Fruit fly (Drosophila melanogaster): Measurements from ENCODE around the gene CG11345.

CG11345 gene

dm6 chr3L:4461454-4462045 is 3.6 kb upstream of the CG11345 start, which contains the start of gene CG15023 (continued):
- TF ChIP-seq kay (GFP tag; optimal IDR thresholded peaks at IDR 0.05) (no peak), CG15514 (GFP tag; optimal IDR thresholded peaks at IDR 0.05) (peak; percentile 36), onecut (GFP tag; IDR thresholded peaks at IDR 0.05) (peak; percentile 51; the same call in 1 of the 2 replicates), HHEX (GFP tag; optimal IDR thresholded peaks at IDR 0.05) (no peak), Hr51 (GFP tag; optimal IDR thresholded peaks at IDR 0.05) (peak in 1 of 2 experiments; percentile 48), Nf-YB (GFP tag; optimal IDR thresholded peaks at IDR 0.05) (no peak), CG10267 (tag; optimal IDR thresholded peaks at IDR 0.05) (peak; percentile 5), MBD-R2 (GFP tag; IDR thresholded peaks at IDR 0.05) (peak; percentile 31; the same call in 1 of the 2 replicates), ssp (GFP tag; IDR thresholded peaks at IDR 0.05) (peak; percentile 24; the same call in 1 of the 2 replicates), da (GFP tag; optimal IDR thresholded peaks at IDR 0.05) (no peak), Mes4 (GFP tag; optimal IDR thresholded peaks at IDR 0.05) (no peak), sc (optimal IDR thresholded peaks at IDR 0.05) (no peak), sc (GFP tag; optimal IDR thresholded peaks at IDR 0.05) (no peak), pfk (GFP tag; optimal IDR thresholded peaks at IDR 0.05) (no peak), CG3407 (GFP tag; optimal IDR thresholded peaks at IDR 0.05) (no peak), CG18764 (GFP tag; optimal IDR thresholded peaks at IDR 0.05) (no peak), bab2 (GFP tag; optimal IDR thresholded peaks at IDR 0.05) (no peak), CG6175 (GFP tag; IDR thresholded peaks at IDR 0.05) (no peak), kah (GFP tag; optimal IDR thresholded peaks at IDR 0.05) (no peak), CG7987 (GFP tag; optimal IDR thresholded peaks at IDR 0.05) (no peak), Doc3 (GFP tag; IDR thresholded peaks at IDR 0.05; ENCODE audit: partially characterized antibody) (no peak), CG14050 (GFP tag; IDR thresholded peaks at IDR 0.05) (no peak), Stat92E (GFP tag; optimal IDR thresholded peaks at IDR 0.05) (no peak), NK7.1 (GFP tag; optimal IDR thresholded peaks at IDR 0.05) (no peak), CG9609 (GFP tag; optimal IDR thresholded peaks at IDR 0.05) (no peak), Hey (tag; optimal IDR thresholded peaks at IDR 0.05) (no peak), CG30403 (GFP tag; optimal IDR thresholded peaks at IDR 0.05) (peak; percentile 19), Opbp (GFP tag; IDR thresholded peaks at IDR 0.05; ENCODE audit: partially characterized antibody) (no peak), Fer3 (tag; optimal IDR thresholded peaks at IDR 0.05) (peak; percentile 4), CG3995 (GFP tag; optimal IDR thresholded peaks at IDR 0.05) (no peak), H15 (GFP tag; IDR thresholded peaks at IDR 0.05) (no peak), CG4820 (GFP tag; optimal IDR thresholded peaks at IDR 0.05) (no peak), Ptx1 (GFP tag; IDR thresholded peaks at IDR 0.05) (peak; percentile 46), CG2120 (GFP tag; optimal IDR thresholded peaks at IDR 0.05) (peak; percentile 35), ci (GFP tag; IDR thresholded peaks at IDR 0.05) (0 out of 3 replicates have a peak, but pooled peaks have one; percentile 36), klu (GFP tag; IDR thresholded peaks at IDR 0.05) (no peak), CG5953 (GFP tag; IDR thresholded peaks at IDR 0.05) (no peak), CG17385 (GFP tag; optimal IDR thresholded peaks at IDR 0.05) (peak; percentile 13), Hr78 (GFP tag; optimal IDR thresholded peaks at IDR 0.05) (no peak), CG12942 (GFP tag; optimal IDR thresholded peaks at IDR 0.05) (no peak), lbe (GFP tag; optimal IDR thresholded peaks at IDR 0.05) (no peak), CG34224 (GFP tag; IDR thresholded peaks at IDR 0.05; ENCODE audit: partially characterized antibody) (no peak), bowl (GFP tag; IDR thresholded peaks at IDR 0.05) (no peak), CG16779 (GFP tag; IDR thresholded peaks at IDR 0.05) (no peak), CG15011 (GFP tag; optimal IDR thresholded peaks at IDR 0.05) (no peak), Ssrp (tag; optimal IDR thresholded peaks at IDR 0.05) (no peak), CG11695 (GFP tag; IDR thresholded peaks at IDR 0.05) (peak; percentile 53; the same call in 1 of the 3 replicates), sug (tag; optimal IDR thresholded peaks at IDR 0.05) (no peak), Poxn (GFP tag; IDR thresholded peaks at IDR 0.05) (no peak), CG3281 (GFP tag; optimal IDR thresholded peaks at IDR 0.05) (peak; percentile 35)
